Fruit fly (Drosophila melanogaster): Measurements from ENCODE around the gene CG11927.

CG11927 gene

dm6 chr2L:4825695-4826094 lies 21.9 kb upstream of the CG11927 start:
- TF ChIP-seq CG7745 (tag; optimal IDR thresholded peaks at IDR 0.05) (no peak), nom (GFP tag; optimal IDR thresholded peaks at IDR 0.05) (peak; percentile 15), Poxn (GFP tag; IDR thresholded peaks at IDR 0.05) (no peak), CG14710 (tag; optimal IDR thresholded peaks at IDR 0.05) (no peak), esg (GFP tag; conservative IDR thresholded peaks at IDR 0.05) (no peak), E2f2 (GFP tag; IDR thresholded peaks at IDR 0.05) (no peak), lmd (GFP tag; IDR thresholded peaks at IDR 0.05) (no peak)

- TF ChIP-seq zen (tag; optimal IDR thresholded peaks at IDR 0.05) (peak; percentile 20), CG17912 (GFP tag; optimal IDR thresholded peaks at IDR 0.05) (peak; percentile 31), stwl (tag; optimal IDR thresholded peaks at IDR 0.05) (no peak), eve (GFP tag; optimal IDR thresholded peaks at IDR 0.05) (no peak), hkb (optimal IDR thresholded peaks at IDR 0.05) (no peak), hkb (GFP tag; IDR thresholded peaks at IDR 0.05) (no peak), scrt (GFP tag; optimal IDR thresholded peaks at IDR 0.05) (peak; percentile 31), zfh1 (GFP tag; IDR thresholded peaks at IDR 0.05) (no peak), CG9727 (GFP tag; optimal IDR thresholded peaks at IDR 0.05) (peak; percentile 6), Hmr (GFP tag; optimal IDR thresholded peaks at IDR 0.05) (peak; percentile 60), CG4360 (GFP tag; IDR thresholded peaks at IDR 0.05) (no peak), kni (GFP tag; optimal IDR thresholded peaks at IDR 0.05) (no peak), CG12219 (GFP tag; optimal IDR thresholded peaks at IDR 0.05) (no peak), corto (GFP tag; optimal IDR thresholded peaks at IDR 0.05) (no peak), CG8478 (optimal IDR thresholded peaks at IDR 0.05) (no peak), CG8924 (tag; optimal IDR thresholded peaks at IDR 0.05) (no peak), CG3726 (GFP tag; IDR thresholded peaks at IDR 0.05) (no peak), jigr1 (GFP tag; IDR thresholded peaks at IDR 0.05) (no peak), Fer1 (GFP tag; optimal IDR thresholded peaks at IDR 0.05) (peak; percentile 69), BEAF-32 (GFP tag; optimal IDR thresholded peaks at IDR 0.05) (no peak), CG6683 (GFP tag; optimal IDR thresholded peaks at IDR 0.05) (peak; percentile 6), fu2 (GFP tag; optimal IDR thresholded peaks at IDR 0.05) (no peak), Max (GFP tag; optimal IDR thresholded peaks at IDR 0.05) (no peak), Meics (GFP tag; optimal IDR thresholded peaks at IDR 0.05) (peak; percentile 41), jing (GFP tag; optimal IDR thresholded peaks at IDR 0.05) (no peak), Dip3 (GFP tag; optimal IDR thresholded peaks at IDR 0.05) (no peak), CG7839 (tag; optimal IDR thresholded peaks at IDR 0.05) (no peak), CG14860 (GFP tag; IDR thresholded peaks at IDR 0.05; ENCODE audit: partially characterized antibody) (no peak), Dfd (GFP tag; optimal IDR thresholded peaks at IDR 0.05) (no peak), MTF-1 (GFP tag; optimal IDR thresholded peaks at IDR 0.05; ENCODE audit: borderline replicate concordance) (peak; percentile 16), lbe (GFP tag; optimal IDR thresholded peaks at IDR 0.05) (no peak), tx (GFP tag; optimal IDR thresholded peaks at IDR 0.05) (no peak), CG6689 (GFP tag; IDR thresholded peaks at IDR 0.05) (no peak), CG8388 (GFP tag; optimal IDR thresholded peaks at IDR 0.05) (no peak), CG12769 (tag; optimal IDR thresholded peaks at IDR 0.05) (no peak), CG11696 (GFP tag; IDR thresholded peaks at IDR 0.05) (no peak), dimm (GFP tag; IDR thresholded peaks at IDR 0.05) (no peak), schlank (tag; optimal IDR thresholded peaks at IDR 0.05) (peak; percentile 56), CG11093 (GFP tag; IDR thresholded peaks at IDR 0.05) (no peak), abd-A (tag; optimal IDR thresholded peaks at IDR 0.05) (no peak), Bgb (GFP tag; IDR thresholded peaks at IDR 0.05; ENCODE audit: partially characterized antibody) (no peak), CG4730 (GFP tag; IDR thresholded peaks at IDR 0.05) (no peak), Xrp1 (GFP tag; IDR thresholded peaks at IDR 0.05) (0 out of 2 replicates have a peak, but pooled peaks have one; percentile 16), CG2889 (GFP tag; IDR thresholded peaks at IDR 0.05) (no peak)
Measured at dm6 chr2L:4829040-4829439, 18.5 kb upstream of the CG11927 start.
